Fruit fly (Drosophila melanogaster) whole organism, wandering third instar larva: ENCODE results near the gene CG33648.

Source experiments
- CG9705 ChIP-seq: fragments of 200-800 bp; sonication (Bioruptor generic); optimal IDR thresholded peaks from 2 replicates; lab custom pipeline; 2018; ENCODE audit warnings: missing biosample characterization, mild to moderate bottlenecking, missing genetic modification characterization
- HLH106 ChIP-seq: fragments of 200-800 bp; optimal IDR thresholded peaks from 3 replicates; lab custom pipeline; 2019; ENCODE audit warnings: missing biosample characterization, mild to moderate bottlenecking, missing genetic modification characterization, moderate library complexity
- Sp1 ChIP-seq: fragments of 200-800 bp; sonication (Bioruptor generic); optimal IDR thresholded peaks from 3 replicates; lab custom pipeline; 2019; ENCODE audit warnings: missing biosample characterization, mild to moderate bottlenecking, missing genetic modification characterization, moderate library complexity
- dsf ChIP-seq: sonication (Bioruptor generic); optimal IDR thresholded peaks from 2 replicates; lab custom pipeline; 2016; ENCODE audit warnings: missing biosample characterization, missing genetic modification characterization, borderline replicate concordance
- jim ChIP-seq: fragments of 175-275, 200-325 bp; sonication (Bioruptor generic); optimal IDR thresholded peaks from 2 replicates; lab custom pipeline; 2016; ENCODE audit warnings: missing biosample characterization, mild to moderate bottlenecking, missing genetic modification characterization
- psq ChIP-seq: fragments of 200-800 bp; sonication (Bioruptor generic); optimal IDR thresholded peaks from 3 replicates; lab custom pipeline; 2017; ENCODE audit warnings: missing biosample characterization, mild to moderate bottlenecking, missing genetic modification characterization, moderate library complexity

- TF ChIP-seq CG9705 = no peak
- TF ChIP-seq HLH106 (tag; lab: Kevin White, UChicago) = no peak
- TF ChIP-seq Sp1 (GFP tag; lab: Kevin White, UChicago) = no peak
- no peak for TF ChIP-seq dsf (GFP tag; lab: Kevin White, UChicago)
- no peak for TF ChIP-seq jim (GFP tag; lab: Kevin White, UChicago)
- TF ChIP-seq psq (GFP tag; lab: Kevin White, UChicago) = no peak
These were observed 8.8 kb downstream of the CG33648 start for dm6 chr2L:14532822-14533336.
